Worm (Caenorhabditis elegans): Measurements from ENCODE around the gene bckd-1A.

DNA sequence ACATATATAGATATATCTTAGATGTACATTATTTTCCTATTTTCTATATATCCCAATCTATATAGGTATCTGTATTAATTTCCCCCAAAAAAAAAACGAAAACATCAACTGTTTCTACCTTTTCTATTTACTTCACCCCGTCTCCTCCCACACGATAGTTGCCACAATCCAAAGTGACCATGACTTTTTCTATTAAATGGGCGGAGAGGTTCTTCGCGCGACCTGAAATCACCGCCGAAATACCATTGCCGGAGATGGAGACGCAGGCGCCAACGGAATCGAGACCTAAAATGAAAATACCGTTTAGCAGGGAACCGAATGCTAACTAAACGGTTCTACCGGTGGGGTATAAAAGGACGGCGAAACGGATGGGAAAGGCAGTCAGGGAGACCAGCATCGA lies 46.3 kb upstream of the bckd-1A start, which contains the start of gene col-98:
- TF ChIP-seq tbx-9 (tag; optimal IDR thresholded peaks at IDR 0.05; ENCODE audit: borderline replicate concordance) = no peak
- TF ChIP-seq rcor-1 (GFP tag; IDR thresholded peaks at IDR 0.05) = no peak
- TF ChIP-seq him-1 (tag; optimal IDR thresholded peaks at IDR 0.05) = no peak

Data from whole organism, young adult.